Fruit fly (Drosophila melanogaster): ENCODE measurements around the gene CG11964.

The CG11964 gene

dm6 chr3R:8930165-8931063, 14.4 kb downstream of the CG11964 start:
- TF ChIP-seq CG4404 (GFP tag; IDR thresholded peaks at IDR 0.05) (peak; percentile 13; the same call in 1 of the 2 replicates), CG8944 (GFP tag; optimal IDR thresholded peaks at IDR 0.05) (peak; percentile 11), Atf6 (GFP tag; IDR thresholded peaks at IDR 0.05) (peak; percentile 48), Lim3 (GFP tag; IDR thresholded peaks at IDR 0.05) (no peak), CG3847 (GFP tag; IDR thresholded peaks at IDR 0.05) (peak; percentile 24; the same call in 1 of the 2 replicates), Six4 (GFP tag; optimal IDR thresholded peaks at IDR 0.05) (no peak), knrl (GFP tag; IDR thresholded peaks at IDR 0.05; ENCODE audit: partially characterized antibody) (no peak), CG13424 (tag; optimal IDR thresholded peaks at IDR 0.05) (peak; percentile 13), MBD-R2 (GFP tag; IDR thresholded peaks at IDR 0.05) (peak; percentile 19; the same call in 1 of the 2 replicates), sob (GFP tag; IDR thresholded peaks at IDR 0.05) (peak; percentile 60), HLH54F (GFP tag; optimal IDR thresholded peaks at IDR 0.05) (peak; percentile 22), CG12769 (tag; optimal IDR thresholded peaks at IDR 0.05) (peak; percentile 52), CG17802 (tag; optimal IDR thresholded peaks at IDR 0.05) (no peak), klu (GFP tag; IDR thresholded peaks at IDR 0.05) (0 out of 2 replicates have a peak, but pooled peaks have one; percentile 15), zf30C (GFP tag; optimal IDR thresholded peaks at IDR 0.05) (peak; percentile 36), emc (GFP tag; optimal IDR thresholded peaks at IDR 0.05) (no peak), CG15269 (tag; optimal IDR thresholded peaks at IDR 0.05) (peak; percentile 49), lab (GFP tag; optimal IDR thresholded peaks at IDR 0.05) (peak; percentile 39), CG17385 (GFP tag; optimal IDR thresholded peaks at IDR 0.05) (peak; percentile 16), CG6272 (GFP tag; IDR thresholded peaks at IDR 0.05) (no peak), CG2678 (tag; optimal IDR thresholded peaks at IDR 0.05) (peak; percentile 58), CoRest (tag; optimal IDR thresholded peaks at IDR 0.05) (peak; percentile 7), tap (tag; optimal IDR thresholded peaks at IDR 0.05) (no peak), CG11504 (tag; optimal IDR thresholded peaks at IDR 0.05) (peak; percentile 13), CG34422 (GFP tag; IDR thresholded peaks at IDR 0.05) (peak; percentile 29; the same call in 1 of the 3 replicates), ash1 (GFP tag; optimal IDR thresholded peaks at IDR 0.05) (no peak), CG2199 (GFP tag; IDR thresholded peaks at IDR 0.05) (0 out of 3 replicates have a peak, but pooled peaks have one; percentile 21), CG42726 (GFP tag; IDR thresholded peaks at IDR 0.05; ENCODE audit: partially characterized antibody) (no peak), dysf (GFP tag; IDR thresholded peaks at IDR 0.05) (peak; percentile 55; the same call in 2 of the 3 replicates), CG9876 (GFP tag; optimal IDR thresholded peaks at IDR 0.05) (no peak), CG6791 (GFP tag; IDR thresholded peaks at IDR 0.05; ENCODE audit: partially characterized antibody) (no peak), tna (GFP tag; IDR thresholded peaks at IDR 0.05; ENCODE audit: partially characterized antibody) (no peak), Antp (GFP tag; optimal IDR thresholded peaks at IDR 0.05) (peak; percentile 18), Dp (GFP tag; optimal IDR thresholded peaks at IDR 0.05) (no peak), gt (GFP tag; IDR thresholded peaks at IDR 0.05) (0 out of 2 replicates have a peak, but pooled peaks have one; percentile 17), CG30403 (GFP tag; optimal IDR thresholded peaks at IDR 0.05) (peak; percentile 24), Dek (tag; optimal IDR thresholded peaks at IDR 0.05) (peak; percentile 32), psq (GFP tag; optimal IDR thresholded peaks at IDR 0.05) (no peak), CG32767 (GFP tag; IDR thresholded peaks at IDR 0.05) (no peak), CG13296 (GFP tag; optimal IDR thresholded peaks at IDR 0.05) (no peak), HLH3B (GFP tag; IDR thresholded peaks at IDR 0.05) (0 out of 2 replicates have a peak, but pooled peaks have one; percentile 28), onecut (GFP tag; IDR thresholded peaks at IDR 0.05) (no peak), CG4854 (GFP tag; optimal IDR thresholded peaks at IDR 0.05) (no peak), CG11456 (GFP tag; IDR thresholded peaks at IDR 0.05) (peak; percentile 59; the same call in 1 of the 3 replicates), Ravus (GFP tag; IDR thresholded peaks at IDR 0.05) (no peak), lilli (GFP tag; optimal IDR thresholded peaks at IDR 0.05) (peak; percentile 33), CG10147 (GFP tag; optimal IDR thresholded peaks at IDR 0.05) (peak; percentile 28), CG2889 (GFP tag; IDR thresholded peaks at IDR 0.05) (peak; percentile 51; the same call in 1 of the 3 replicates)

All from whole organism, embryonic.